Worm (Caenorhabditis elegans): ENCODE data around the gene dbn-1.

- no peak for TF ChIP-seq ceh-58 (GFP tag; IDR thresholded peaks at IDR 0.05)
- no peak for TF ChIP-seq atf-7 (tag; optimal IDR thresholded peaks at IDR 0.05)
- no peak for TF ChIP-seq him-1 (tag; optimal IDR thresholded peaks at IDR 0.05)
These were observed 32.1 kb downstream of the dbn-1 start for ce11 chrIII:13729760-13730159.

All from whole organism, young adult.